Worm (Caenorhabditis elegans): ENCODE results near the gene K02F3.2.

ce11 chrIII:868866-869265 is 23.2 kb downstream of the K02F3.2 start:
- TF ChIP-seq pha-4 (tag; optimal IDR thresholded peaks at IDR 0.05): no peak
- no peak for TF ChIP-seq sptf-1 (tag; optimal IDR thresholded peaks at IDR 0.05)
- no peak for TF ChIP-seq ces-1 (GFP tag; optimal IDR thresholded peaks at IDR 0.05)
- no peak for TF ChIP-seq mab-5 (tag; optimal IDR thresholded peaks at IDR 0.05)
- no peak for TF ChIP-seq unc-39 (tag; optimal IDR thresholded peaks at IDR 0.05)
